Worm (Caenorhabditis elegans) whole organism, L4/young adult: ENCODE data around the gene nhr-161.

Source experiments
- W03F9.2 ChIP-seq: fragments of 150-350 bp; optimal IDR thresholded peaks from 2 replicates; lab custom pipeline; 2014; ENCODE audit warnings: missing biosample characterization, missing genetic modification characterization
- dao-5 ChIP-seq: sonication (generic microtip); optimal IDR thresholded peaks from 2 replicates; lab custom pipeline; 2016; ENCODE audit warnings: missing genotype, missing genetic modification characterization, moderate library complexity, missing compliant biosample characterization
- him-1 ChIP-seq: sonication (generic microtip); optimal IDR thresholded peaks from 2 replicates; lab custom pipeline; 2016; ENCODE audit warnings: missing genotype, missing genetic modification reagents, missing genetic modification characterization, missing compliant biosample characterization

Gene nhr-161

ce11 chrV:6997041-6997552 lies 14.4 kb upstream of the nhr-161 start, which contains the start of gene nhr-107:
TSS of gene nhr-107 (minus strand) at chrV:6997091.
- TF ChIP-seq him-1 (tag; lab: Kevin White, UChicago): no peak
- no peak for TF ChIP-seq dao-5 (tag; lab: Kevin White, UChicago)
- TF ChIP-seq W03F9.2 (tag; lab: Kevin White, UChicago): no peak

ce11 chrV:6993999-6994398 lies 11.3 kb upstream of the nhr-161 start:
- TF ChIP-seq him-1 (tag; lab: Kevin White, UChicago) (no peak), W03F9.2 (tag; lab: Kevin White, UChicago) (no peak), dao-5 (tag; lab: Kevin White, UChicago) (no peak)

- TF ChIP-seq dao-5 (tag; lab: Kevin White, UChicago) (no peak), him-1 (tag; lab: Kevin White, UChicago) (no peak), W03F9.2 (tag; lab: Kevin White, UChicago) (no peak)
Measured at ce11 chrV:6991771-6992170, 9.1 kb upstream of the nhr-161 start, which contains the start of gene nhr-162. TSS of gene nhr-162 (minus strand) at chrV:6991871.

ce11 chrV:6989626-6990138 lies 7.0 kb upstream of the nhr-161 start, which contains the start of gene nhr-140:
TSS of gene nhr-140 (minus strand) at chrV:6989676.
- TF ChIP-seq W03F9.2 (tag; lab: Kevin White, UChicago) (no peak), dao-5 (tag; lab: Kevin White, UChicago) (no peak), him-1 (tag; lab: Kevin White, UChicago) (no peak)

ce11 chrV:6987673-6988072 lies 5.0 kb upstream of the nhr-161 start, which contains the start of gene nhr-139:
TSS of gene nhr-139 (minus strand) at chrV:6987773.
- TF ChIP-seq dao-5 (tag; lab: Kevin White, UChicago): no peak
- TF ChIP-seq him-1 (tag; lab: Kevin White, UChicago): no peak
- no peak for TF ChIP-seq W03F9.2 (tag; lab: Kevin White, UChicago)

DNA sequence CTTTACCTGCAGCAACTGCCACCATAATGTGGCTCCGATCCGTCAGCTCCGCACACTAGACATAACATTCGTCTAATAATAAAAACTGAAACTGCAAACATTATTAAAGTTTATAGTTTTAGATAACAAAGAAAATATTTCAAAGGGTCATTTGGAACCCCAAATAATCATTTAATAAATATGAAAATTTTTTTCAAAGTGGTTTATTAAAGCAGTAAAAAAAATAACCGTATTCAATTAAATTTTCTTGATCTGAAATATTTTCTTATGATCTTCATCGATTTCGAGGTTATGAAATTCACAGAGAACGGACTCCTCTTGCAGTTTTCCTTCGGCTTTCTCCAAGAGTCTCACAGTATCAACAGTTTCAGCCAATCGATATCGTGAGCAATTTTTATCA lies 3.2 kb upstream of the nhr-161 start, which contains the start of gene nhr-163:
Gene nhr-163, minus strand, starts transcription at position 101 of the 400 bp plus-strand sequence.
- TF ChIP-seq W03F9.2 (tag; lab: Kevin White, UChicago): no peak
- TF ChIP-seq him-1 (tag; lab: Kevin White, UChicago): no peak
- TF ChIP-seq dao-5 (tag; lab: Kevin White, UChicago): no peak

ce11 chrV:6979019-6979418 lies 3.7 kb downstream of the nhr-161 start, which contains the start of gene sre-12:
TSS of gene sre-12 (minus strand) at chrV:6979119.
- no peak for TF ChIP-seq W03F9.2 (tag; lab: Kevin White, UChicago)
- TF ChIP-seq dao-5 (tag; lab: Kevin White, UChicago): no peak
- TF ChIP-seq him-1 (tag; lab: Kevin White, UChicago): no peak

- TF ChIP-seq W03F9.2 (tag; lab: Kevin White, UChicago): no peak
- TF ChIP-seq him-1 (tag; lab: Kevin White, UChicago): no peak
- no peak for TF ChIP-seq dao-5 (tag; lab: Kevin White, UChicago)
Measured at ce11 chrV:6976047-6976446, 6.7 kb downstream of the nhr-161 start, which contains the start of gene srx-16. TSS of gene srx-16 (plus strand) at chrV:6976347.

ce11 chrV:6971567-6971966 lies 11.1 kb downstream of the nhr-161 start, which contains the start of gene srx-59:
TSS of gene srx-59 (plus strand) at chrV:6971867.
- TF ChIP-seq W03F9.2 (tag; lab: Kevin White, UChicago) (no peak), dao-5 (tag; lab: Kevin White, UChicago) (no peak), him-1 (tag; lab: Kevin White, UChicago) (no peak)

ce11 chrV:6969950-6970532 lies 12.7 kb downstream of the nhr-161 start, which contains the start of gene ptr-15:
TSS of gene ptr-15 (minus strand) at chrV:6970000.
- TF ChIP-seq W03F9.2 (tag; lab: Kevin White, UChicago): no peak

- TF ChIP-seq him-1 (tag; lab: Kevin White, UChicago) (no peak), dao-5 (tag; lab: Kevin White, UChicago) (no peak), W03F9.2 (tag; lab: Kevin White, UChicago) (no peak)
Measured at ce11 chrV:6956237-6956636, 26.5 kb downstream of the nhr-161 start, which contains the start of gene mec-1. TSS of gene mec-1 (plus strand) at chrV:6956537.

- TF ChIP-seq W03F9.2 (tag; lab: Kevin White, UChicago): no peak
- TF ChIP-seq dao-5 (tag; lab: Kevin White, UChicago): no peak
- TF ChIP-seq him-1 (tag; lab: Kevin White, UChicago): no peak
Measured at ce11 chrV:6953797-6954196, 28.9 kb downstream of the nhr-161 start, which contains the start of gene srg-31. TSS of gene srg-31 (minus strand) at chrV:6953897.

ce11 chrV:6951306-6951705 lies 31.4 kb downstream of the nhr-161 start, which contains the start of gene T07H8.11:
TSS of gene T07H8.11 (minus strand) at chrV:6951406.
- no peak for TF ChIP-seq dao-5 (tag; lab: Kevin White, UChicago)
- no peak for TF ChIP-seq W03F9.2 (tag; lab: Kevin White, UChicago)
- no peak for TF ChIP-seq him-1 (tag; lab: Kevin White, UChicago)
